Worm (Caenorhabditis elegans) whole organism, L4 larva: ENCODE results near the gene C44C10.12.

Source experiments
- F10B5.3 ChIP-seq: sonication (generic microtip); optimal IDR thresholded peaks from 2 replicates; lab custom pipeline; 2016; ENCODE audit warnings: mild to moderate bottlenecking, missing genetic modification characterization, missing compliant biosample characterization
- F37D6.2 ChIP-seq: sonication (generic microtip); optimal IDR thresholded peaks from 2 replicates; lab custom pipeline; 2016; ENCODE audit warnings: mild to moderate bottlenecking, missing genetic modification characterization, missing compliant biosample characterization
- Y105C5A.15 ChIP-seq: fragments of 200-800 bp; sonication (Bioruptor generic); IDR thresholded peaks from 2 replicates; pipeline ENCODE4 v1.3.6; 2022; ENCODE audit warnings: missing genetic modification characterization, missing compliant biosample characterization
- Y5F2A.4 ChIP-seq: fragments of 200-800 bp; sonication (Bioruptor generic); optimal IDR thresholded peaks from 2 replicates; lab custom pipeline; 2018; ENCODE audit warnings: mild to moderate bottlenecking, missing genetic modification characterization, missing compliant biosample characterization
- Y75B8A.6 ChIP-seq: fragments of 200-800 bp; sonication (Bioruptor generic); IDR thresholded peaks from 2 replicates; pipeline ENCODE4 v1.3.6; 2022; ENCODE audit warnings: missing genetic modification reagents, missing genetic modification characterization, missing compliant biosample characterization
- aha-1 ChIP-seq: fragments of 150-350 bp; peaks from one replicate; lab custom pipeline; 2014; ENCODE audit warnings: missing biosample characterization, missing genetic modification characterization
- arid-1 ChIP-seq: fragments of 200-800 bp; sonication (Bioruptor generic); conservative IDR thresholded peaks from 2 replicates; pipeline ENCODE4 v1.3.6; 2022; ENCODE audit warnings: missing genetic modification reagents, missing genetic modification characterization, missing compliant biosample characterization
- attf-4 ChIP-seq: sonication (generic microtip); optimal IDR thresholded peaks from 3 replicates; lab custom pipeline; 2017; ENCODE audit warnings: missing biosample characterization, missing genetic modification characterization
- ceh-32 ChIP-seq: sonication (generic microtip); optimal IDR thresholded peaks from 2 replicates; lab custom pipeline; 2016; ENCODE audit warnings: mild to moderate bottlenecking, missing genetic modification characterization, missing compliant biosample characterization; ENCODE audit not compliant: poor library complexity
- ceh-82 ChIP-seq: sonication (generic microtip); optimal IDR thresholded peaks from 2 replicates; lab custom pipeline; 2017; ENCODE audit warnings: missing biosample characterization, missing genetic modification characterization
- cey-2 ChIP-seq: sonication (generic microtip); optimal IDR thresholded peaks from 3 replicates; lab custom pipeline; 2017; ENCODE audit warnings: missing genetic modification characterization, mild to moderate bottlenecking, missing compliant biosample characterization, antibody characterized with exemption, borderline replicate concordance; ENCODE audit not compliant: insufficient read depth
- dmd-6 ChIP-seq: fragments of 200-800 bp; sonication (Bioruptor generic); IDR thresholded peaks from 2 replicates; pipeline ENCODE4 v1.3.6; 2022; ENCODE audit warnings: missing genetic modification reagents, missing genetic modification characterization, missing compliant biosample characterization
- egl-27 ChIP-seq: sonication (generic microtip); optimal IDR thresholded peaks from 3 replicates; lab custom pipeline; 2017; ENCODE audit warnings: missing biosample characterization, missing genetic modification reagents, missing genetic modification characterization
- egl-43 ChIP-seq: fragments of 200-800 bp; sonication (Bioruptor generic); IDR thresholded peaks from 2 replicates; pipeline ENCODE4 v1.3.6; 2022; ENCODE audit warnings: missing genetic modification reagents, missing genetic modification characterization, missing compliant biosample characterization
- fkh-10 ChIP-seq: fragments of 150-350 bp; optimal IDR thresholded peaks from 2 replicates; lab custom pipeline; 2014; ENCODE audit warnings: missing biosample characterization, missing genetic modification reagents, missing genetic modification characterization
- hif-1 ChIP-seq, 2 experiments: sonication (generic microtip); optimal IDR thresholded peaks; 2 replicates each; lab custom pipeline; 2016 to 2017; ENCODE audit warnings: missing compliant biosample characterization in 2 of 2, missing genetic modification characterization in 2 of 2, missing genetic modification reagents in 2 of 2, missing genotype in 2 of 2, mild to moderate bottlenecking in 1 of 2
- hlh-30 ChIP-seq: sonication (generic microtip); optimal IDR thresholded peaks from 2 replicates; lab custom pipeline; 2017; ENCODE audit warnings: antibody characterized with exemption, mild to moderate bottlenecking, missing genetic modification characterization, missing compliant biosample characterization; ENCODE audit not compliant: insufficient read depth
- jun-1 ChIP-seq: fragments of 150-350 bp; optimal IDR thresholded peaks from 2 replicates; lab custom pipeline; 2014; ENCODE audit warnings: missing biosample characterization, missing genetic modification reagents, missing genetic modification characterization
- mep-1 ChIP-seq: fragments of 150-350 bp; sonication (generic microtip); optimal IDR thresholded peaks from 3 replicates; lab custom pipeline; 2014; ENCODE audit warnings: missing biosample characterization, missing genetic modification characterization
- nhr-11 ChIP-seq: fragments of 150-350 bp; optimal IDR thresholded peaks from 2 replicates; lab custom pipeline; 2014; ENCODE audit warnings: missing biosample characterization, missing genetic modification characterization
- nhr-25 ChIP-seq: sonication (generic microtip); optimal IDR thresholded peaks from 2 replicates; lab custom pipeline; 2017; ENCODE audit warnings: missing genetic modification characterization, mild to moderate bottlenecking, missing compliant biosample characterization, antibody characterized with exemption, moderate library complexity, borderline replicate concordance; ENCODE audit not compliant: insufficient read depth
- nhr-28 ChIP-seq: fragments of 150-350 bp; optimal IDR thresholded peaks from 2 replicates; lab custom pipeline; 2014; ENCODE audit warnings: missing biosample characterization, missing genetic modification characterization
- pha-4 ChIP-seq, 2 experiments: fragments of 150-350 bp in 1 of 2; fragments of 200-800 bp in 1 of 2; sonication (Bioruptor generic) in 1 of 2; IDR thresholded peaks in 1 of 2; optimal IDR thresholded peaks in 1 of 2; 2 replicates each; pipeline versions ENCODE4 v1.3.6 to Lab custom; 2014 to 2022; ENCODE audit warnings: missing genetic modification characterization in 2 of 2, missing genetic modification reagents in 2 of 2, missing biosample characterization in 1 of 2, missing compliant biosample characterization in 1 of 2
- php-3 ChIP-seq: fragments of 200-800 bp; sonication (Bioruptor generic); IDR thresholded peaks from 2 replicates; pipeline ENCODE4 v1.3.6; 2022; ENCODE audit warnings: missing genetic modification reagents, missing genetic modification characterization, missing compliant biosample characterization
- pqm-1 ChIP-seq: sonication (generic microtip); optimal IDR thresholded peaks from 2 replicates; lab custom pipeline; 2017; ENCODE audit warnings: missing biosample characterization, missing genetic modification characterization
- sdz-12 ChIP-seq: fragments of 200-800 bp; sonication (Bioruptor generic); optimal IDR thresholded peaks from 2 replicates; lab custom pipeline; 2018; ENCODE audit warnings: mild to moderate bottlenecking, missing genetic modification characterization, missing compliant biosample characterization
- set-16 ChIP-seq: fragments of 200-800 bp; sonication (Bioruptor generic); IDR thresholded peaks from 2 replicates; pipeline ENCODE4 v1.3.6; 2022; ENCODE audit warnings: missing genetic modification reagents, missing genetic modification characterization, missing compliant biosample characterization
- spr-3 ChIP-seq: fragments of 200-800 bp; sonication (Bioruptor generic); optimal IDR thresholded peaks from 2 replicates; lab custom pipeline; 2018; ENCODE audit warnings: mild to moderate bottlenecking, missing genetic modification characterization, missing compliant biosample characterization
- tag-97 ChIP-seq: fragments of 200-800 bp; sonication (Bioruptor generic); IDR thresholded peaks from 2 replicates; pipeline ENCODE4 v1.3.6; 2022; ENCODE audit warnings: missing genetic modification characterization, missing compliant biosample characterization
- unc-130 ChIP-seq: sonication (generic microtip); optimal IDR thresholded peaks from 2 replicates; lab custom pipeline; 2016; ENCODE audit warnings: missing genetic modification reagents, missing genetic modification characterization, missing compliant biosample characterization
- unc-62 ChIP-seq, 3 experiments: fragments of 150-350 bp in 1 of 3; sonication (generic microtip); optimal IDR thresholded peaks in 2 of 3; peaks in 1 of 3; 1 replicate in 1 of 3; 2 replicates in 2 of 3; lab custom pipeline; 2014 to 2017; ENCODE audit warnings: missing biosample characterization in 3 of 3, missing genetic modification characterization in 3 of 3, missing genetic modification reagents in 3 of 3, missing genotype in 1 of 3
- vab-7 ChIP-seq: fragments of 200-800 bp; sonication (Bioruptor generic); IDR thresholded peaks from 2 replicates; pipeline ENCODE4 v1.3.6; 2022; ENCODE audit warnings: missing genetic modification reagents, missing genetic modification characterization, missing compliant biosample characterization

C44C10.12 gene

DNA sequence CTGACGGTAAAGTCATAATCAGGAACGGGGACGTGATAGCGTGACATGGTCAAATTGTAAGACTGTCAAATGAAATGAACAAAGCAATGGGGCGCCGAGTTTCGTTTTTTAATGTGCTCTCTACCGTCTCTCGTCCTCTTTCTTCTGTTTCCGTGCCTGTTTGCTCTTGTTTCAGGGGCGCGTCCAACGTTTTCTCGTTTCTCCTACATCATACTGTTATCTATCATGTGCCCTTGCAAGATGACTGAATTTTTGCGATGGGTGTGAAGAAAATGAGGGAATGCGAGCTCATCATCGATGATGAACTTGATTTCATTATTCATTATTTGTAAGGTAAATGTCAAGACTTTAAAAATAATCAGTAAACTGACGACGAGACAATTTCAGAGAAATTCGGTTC, 15.9 kb upstream of the C44C10.12 start, which contains the start of gene T04F8.7 (continued):
- TF ChIP-seq arid-1 (GFP tag; lab: Robert Waterston, UW) (no peak), ceh-32 (tag; lab: Kevin White, UChicago) (no peak), hlh-30 (peak; percentile 65), nhr-25 (tag; lab: Kevin White, UChicago) (no peak), sdz-12 (GFP tag; lab: Kevin White, UChicago) (no peak), jun-1 (no peak), pqm-1 (peak; percentile 50), egl-43 (GFP tag; lab: Robert Waterston, UW) (no peak), cey-2 (tag; lab: Kevin White, UChicago) (no peak), tag-97 (no peak), unc-130 (GFP tag; lab: Kevin White, UChicago) (no peak), mep-1 (tag; lab: Kevin White, UChicago) (no peak), egl-27 (tag; lab: Kevin White, UChicago) (no peak)

DNA sequence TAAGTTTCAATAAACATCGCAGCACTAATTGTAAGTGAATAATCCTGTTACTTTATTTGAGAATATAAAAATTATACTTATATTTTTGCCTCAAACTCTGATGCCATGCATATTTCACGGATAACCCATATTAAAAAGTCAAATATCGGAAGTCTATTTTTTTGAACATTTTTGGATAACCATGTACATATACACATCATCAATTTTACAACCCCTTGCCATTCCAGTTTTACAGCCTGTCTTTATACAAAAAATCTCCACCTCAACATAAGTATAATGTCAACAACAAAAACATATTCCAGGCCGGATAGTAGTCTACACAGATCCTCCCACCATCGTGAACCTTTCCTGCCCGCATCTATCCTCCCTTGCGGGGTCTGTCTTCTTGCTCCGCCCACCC, 12.5 kb upstream of the C44C10.12 start, which contains the start of gene hnd-1:
TSS of gene hnd-1 (plus strand) at position 301 of the 400 bp plus-strand sequence.
- TF ChIP-seq pha-4 (GFP tag; IDR thresholded peaks at IDR 0.05; lab: Robert Waterston, UW) (no peak), pha-4 (tag; optimal IDR thresholded peaks at IDR 0.05; lab: Kevin White, UChicago) (no peak), hif-1 (tag; optimal IDR thresholded peaks at IDR 0.05; lab: Kevin White, UChicago) (no peak), Y75B8A.6 (GFP tag; lab: Robert Waterston, UW) (no peak), Y105C5A.15 (no peak), F10B5.3 (tag; lab: Kevin White, UChicago) (no peak), nhr-28 (tag; lab: Kevin White, UChicago) (no peak), php-3 (GFP tag; lab: Robert Waterston, UW) (no peak), set-16 (no peak), spr-3 (GFP tag; lab: Kevin White, UChicago) (no peak), fkh-10 (no peak), aha-1 (tag; lab: Kevin White, UChicago) (no peak), unc-62 (GFP tag; optimal IDR thresholded peaks at IDR 0.05 in 1 of 2; lab: Kevin White, UChicago) (no peak), unc-62 (tag; optimal IDR thresholded peaks at IDR 0.05; lab: Kevin White, UChicago) (no peak), egl-43 (GFP tag; lab: Robert Waterston, UW) (no peak), vab-7 (GFP tag; lab: Robert Waterston, UW) (no peak), ceh-82 (tag; lab: Kevin White, UChicago) (no peak)

DNA sequence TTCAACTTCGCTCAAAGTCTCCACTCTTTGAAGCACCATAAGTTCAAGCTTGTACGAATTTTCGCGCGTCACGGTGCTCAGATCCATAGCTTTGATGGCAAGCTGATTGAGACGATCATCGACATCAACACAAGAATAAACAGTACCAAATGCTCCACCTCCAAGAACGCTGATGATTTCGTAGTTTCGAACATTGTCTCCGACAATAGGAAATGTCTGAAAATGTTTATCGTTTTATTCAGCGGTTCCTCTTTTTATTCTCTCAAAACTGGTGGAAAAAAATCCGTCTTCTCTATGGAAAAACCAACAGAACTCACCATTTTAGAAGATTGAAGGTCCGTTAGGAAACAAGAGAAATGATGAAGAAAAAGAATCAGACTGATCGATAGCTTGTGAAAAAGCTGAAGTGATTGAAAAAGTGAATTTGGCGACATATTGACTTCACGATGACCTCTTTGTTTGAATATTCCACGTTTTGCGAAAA, 8.9 kb upstream of the C44C10.12 start, which contains the start of gene C44C10.7:
TSS of gene C44C10.7 (minus strand) at position 434 of the 484 bp plus-strand sequence.
- TF ChIP-seq unc-62 (GFP tag; optimal IDR thresholded peaks at IDR 0.05 in 1 of 2; lab: Kevin White, UChicago) (peak in 1 of 2 experiments; percentile 97), unc-62 (tag; optimal IDR thresholded peaks at IDR 0.05; lab: Kevin White, UChicago) (no peak), dmd-6 (GFP tag; lab: Robert Waterston, UW) (no peak), jun-1 (no peak), F37D6.2 (tag; lab: Kevin White, UChicago) (no peak), attf-4 (tag; lab: Kevin White, UChicago) (no peak), nhr-11 (no peak)
- TF ChIP-seq, all 104 proteins: peak for 1

DNA sequence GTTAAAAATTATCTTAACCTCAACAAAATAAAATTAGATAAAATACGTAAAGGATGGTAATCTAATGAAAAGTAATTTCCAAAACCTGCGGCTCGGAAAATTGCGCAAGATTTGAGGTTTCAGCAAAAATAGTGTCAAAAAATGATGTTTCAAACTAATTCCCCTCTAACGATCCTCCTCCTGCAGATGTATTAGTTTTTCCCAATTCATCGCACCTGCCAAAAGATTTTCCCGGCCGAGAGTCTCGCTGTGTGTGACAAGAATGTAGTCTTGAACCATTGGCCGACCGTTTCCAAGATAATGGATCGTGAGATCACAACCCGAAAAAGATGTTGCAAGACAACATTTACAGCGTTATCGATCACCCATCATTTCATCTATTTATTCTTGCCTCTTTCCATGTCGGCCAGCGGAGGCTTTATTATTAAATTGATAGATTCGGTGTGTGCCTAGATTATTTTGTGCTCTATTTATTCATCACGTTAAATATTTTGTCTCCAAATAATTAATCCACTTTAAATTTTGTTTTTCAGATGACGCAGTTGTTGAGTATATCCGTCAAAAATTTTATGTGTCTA, 6.7 kb upstream of the C44C10.12 start, which contains the start of the genes C44C10.10 and C44C10.5:
TSS of gene C44C10.10 (plus strand) at position 301 of the 578 bp plus-strand sequence.
TSS of gene C44C10.5 (plus strand) at position 528 of the 578 bp plus-strand sequence.
- TF ChIP-seq aha-1 (tag; lab: Kevin White, UChicago) (peak; percentile 7), Y5F2A.4 (GFP tag; lab: Kevin White, UChicago) (no peak), ceh-82 (tag; lab: Kevin White, UChicago) (no peak)
